Fruit fly (Drosophila melanogaster) whole organism, embryonic: ENCODE measurements around the gene CG13384.

ENCODE experiments used
- Bdp1 ChIP-seq: fragments of 200-800 bp; sonication (Bioruptor generic); optimal IDR thresholded peaks from 3 replicates; lab custom pipeline; 2016; ENCODE audit warnings: missing biosample characterization, missing genetic modification characterization
- Blimp-1 ChIP-seq: fragments of 200-800 bp; sonication (Bioruptor generic); optimal IDR thresholded peaks from 3 replicates; lab custom pipeline; 2018; ENCODE audit warnings: missing biosample characterization, missing genetic modification characterization, mild to moderate bottlenecking, moderate library complexity, missing genetic modification reagents
- CG10431 ChIP-seq: fragments of 200-800 bp; sonication (Bioruptor generic); optimal IDR thresholded peaks from 3 replicates; lab custom pipeline; 2018; ENCODE audit warnings: missing biosample characterization, mild to moderate bottlenecking, missing genetic modification characterization
- CG11456 ChIP-seq: fragments of 200-800 bp; sonication (Bioruptor generic); IDR thresholded peaks from 3 replicates; pipeline ENCODE4 v1.3.6; 2022; ENCODE audit warnings: missing biosample characterization, missing genetic modification characterization
- CG11695 ChIP-seq: fragments of 200-800 bp; sonication (Bioruptor generic); IDR thresholded peaks from 3 replicates; pipeline ENCODE4 v1.3.6; 2022; ENCODE audit warnings: missing biosample characterization, missing genetic modification characterization
- CG12744 ChIP-seq: fragments of 200-800 bp; sonication (Bioruptor generic); optimal IDR thresholded peaks from 2 replicates; lab custom pipeline; 2016; ENCODE audit warnings: missing biosample characterization, missing genetic modification characterization
- CG13894 ChIP-seq: fragments of 200-800 bp; sonication (Bioruptor generic); optimal IDR thresholded peaks from 3 replicates; lab custom pipeline; 2018; ENCODE audit warnings: missing biosample characterization, mild to moderate bottlenecking, missing genetic modification characterization, moderate library complexity
- CG15269 ChIP-seq: fragments of 200-800 bp; sonication (Bioruptor generic); optimal IDR thresholded peaks from 2 replicates; lab custom pipeline; 2018; ENCODE audit warnings: missing biosample characterization, mild to moderate bottlenecking, missing genetic modification characterization, moderate library complexity
- CG16815 ChIP-seq: fragments of 200-800 bp; sonication (Bioruptor generic); optimal IDR thresholded peaks from 3 replicates; lab custom pipeline; 2017; ENCODE audit warnings: missing biosample characterization, mild to moderate bottlenecking, missing genetic modification characterization
- CG17612 ChIP-seq: fragments of 200-800 bp; sonication (Bioruptor generic); IDR thresholded peaks from 2 replicates; pipeline ENCODE4 v1.3.6; 2022; ENCODE audit warnings: missing biosample characterization, missing genetic modification characterization
- CG2129 ChIP-seq: fragments of 200-800 bp; sonication (Bioruptor generic); IDR thresholded peaks from 2 replicates; pipeline ENCODE4 v1.3.6; 2022; ENCODE audit warnings: missing biosample characterization, missing genetic modification characterization; ENCODE audit not compliant: partially characterized antibody
- CG31388 ChIP-seq: fragments of 200-800 bp; sonication (Bioruptor generic); optimal IDR thresholded peaks from 2 replicates; lab custom pipeline; 2016; ENCODE audit warnings: missing biosample characterization, missing genetic modification characterization
- CG32532 ChIP-seq: fragments of 200-800 bp; sonication (Bioruptor generic); IDR thresholded peaks from 2 replicates; pipeline ENCODE4 v1.3.6; 2022; ENCODE audit warnings: missing biosample characterization, missing genetic modification characterization
- CG3407 ChIP-seq: fragments of 200-800 bp; sonication (Bioruptor generic); optimal IDR thresholded peaks from 2 replicates; lab custom pipeline; 2018; ENCODE audit warnings: missing biosample characterization, mild to moderate bottlenecking, missing genetic modification characterization
- CG34422 ChIP-seq: fragments of 200-800 bp; sonication (Bioruptor generic); IDR thresholded peaks from 3 replicates; pipeline ENCODE4 v1.3.6; 2022; ENCODE audit warnings: missing biosample characterization, missing genetic modification characterization
- CG4328 ChIP-seq: fragments of 200-800 bp; sonication (Bioruptor generic); optimal IDR thresholded peaks from 3 replicates; lab custom pipeline; 2017; ENCODE audit warnings: missing biosample characterization, missing genetic modification reagents, missing genetic modification characterization
- CG4617 ChIP-seq: fragments of 200-800 bp; sonication (Bioruptor generic); optimal IDR thresholded peaks from 3 replicates; lab custom pipeline; 2016; ENCODE audit warnings: missing biosample characterization, missing genetic modification characterization, borderline replicate concordance
- CG6175 ChIP-seq: fragments of 200-800 bp; sonication (Bioruptor generic); IDR thresholded peaks from 3 replicates; pipeline ENCODE4 v1.3.6; 2022; ENCODE audit warnings: missing biosample characterization, missing genetic modification characterization
- CG6272 ChIP-seq: fragments of 200-800 bp; sonication (Bioruptor generic); IDR thresholded peaks from 2 replicates; pipeline ENCODE4 v1.3.6; 2022; ENCODE audit warnings: missing biosample characterization, missing genetic modification characterization
- CG8478 ChIP-seq: fragments of >200 bp; optimal IDR thresholded peaks from 2 replicates; lab custom pipeline; 2018
- CG8944 ChIP-seq: fragments of 200-800 bp; sonication (Bioruptor generic); optimal IDR thresholded peaks from 3 replicates; lab custom pipeline; 2016; ENCODE audit warnings: missing biosample characterization, missing genetic modification characterization
- CG9215 ChIP-seq: fragments of 200-800 bp; sonication (Bioruptor generic); IDR thresholded peaks from 2 replicates; pipeline ENCODE4 v1.3.6; 2022; ENCODE audit warnings: missing biosample characterization, missing genetic modification characterization
- CG9609 ChIP-seq: fragments of 200-800 bp; sonication (Bioruptor generic); optimal IDR thresholded peaks from 3 replicates; lab custom pipeline; 2016; ENCODE audit warnings: missing biosample characterization, missing genetic modification characterization
- Camta ChIP-seq: fragments of 200-800 bp; sonication (Bioruptor generic); optimal IDR thresholded peaks from 2 replicates; lab custom pipeline; 2016; ENCODE audit warnings: missing biosample characterization, missing genetic modification characterization
- HHEX ChIP-seq: fragments of 200-800 bp; sonication (Bioruptor generic); optimal IDR thresholded peaks from 3 replicates; lab custom pipeline; 2017; ENCODE audit warnings: missing biosample characterization, mild to moderate bottlenecking, missing genetic modification characterization, missing genetic modification reagents
- Hr78 ChIP-seq, 2 experiments: fragments of 200-800 bp in 1 of 2; fragments of >200 bp in 1 of 2; sonication (Bioruptor generic) in 1 of 2; optimal IDR thresholded peaks; 2 replicates each; lab custom pipeline; 2017 to 2019; ENCODE audit warnings: missing biosample characterization in 2 of 2, missing genetic modification characterization in 2 of 2, mild to moderate bottlenecking in 1 of 2, moderate library complexity in 1 of 2
- Lhr ChIP-seq: fragments of 200-800 bp; sonication (Bioruptor generic); optimal IDR thresholded peaks from 3 replicates; lab custom pipeline; 2017; ENCODE audit warnings: mild to moderate bottlenecking, missing biosample characterization, missing genetic modification reagents, missing genetic modification characterization
- Lpt ChIP-seq: fragments of >200 bp; optimal IDR thresholded peaks from 2 replicates; lab custom pipeline; 2018; ENCODE audit warnings: missing biosample characterization, missing genetic modification characterization
- Oaz ChIP-seq: fragments of 200-800 bp; sonication (Bioruptor generic); IDR thresholded peaks from 2 replicates; pipeline ENCODE4 v1.3.6; 2022; ENCODE audit warnings: missing biosample characterization, missing genetic modification characterization
- PHDP ChIP-seq: fragments of 200-800 bp; sonication (Bioruptor generic); optimal IDR thresholded peaks from 3 replicates; lab custom pipeline; 2018; ENCODE audit warnings: missing biosample characterization, mild to moderate bottlenecking, missing genetic modification characterization, moderate library complexity
- Scr ChIP-seq: fragments of 200-800 bp; sonication (Bioruptor generic); IDR thresholded peaks from 2 replicates; pipeline ENCODE4 v1.3.6; 2022; ENCODE audit warnings: missing biosample characterization, missing genetic modification characterization; ENCODE audit not compliant: partially characterized antibody
- Sin3A ChIP-seq: fragments of >200 bp; optimal IDR thresholded peaks from 2 replicates; lab custom pipeline; 2018
- Trl ChIP-seq, 3 experiments: fragments of >200 bp in 2 of 3; fragments of 200-800 bp in 1 of 3; sonication (Bioruptor generic) in 1 of 3; optimal IDR thresholded peaks; 2 replicates in 1 of 3; 3 replicates in 2 of 3; lab custom pipeline; 2016 to 2017; ENCODE audit warnings: missing biosample characterization in 1 of 3, missing genetic modification characterization in 1 of 3
- Xrp1 ChIP-seq: fragments of 200-800 bp; sonication (Bioruptor generic); IDR thresholded peaks from 2 replicates; pipeline ENCODE4 v1.3.6; 2022; ENCODE audit warnings: missing biosample characterization, missing genetic modification characterization
- bcd ChIP-seq: fragments of 200-800 bp; sonication (Bioruptor generic); optimal IDR thresholded peaks from 2 replicates; lab custom pipeline; 2017; ENCODE audit warnings: missing biosample characterization, mild to moderate bottlenecking, missing genetic modification characterization
- disco-r ChIP-seq: fragments of 200-800 bp; sonication (Bioruptor generic); optimal IDR thresholded peaks from 2 replicates; lab custom pipeline; 2016; ENCODE audit warnings: missing biosample characterization, missing genetic modification characterization
- dpn ChIP-seq, 2 experiments: fragments of 200-800 bp; sonication (Bioruptor generic); optimal IDR thresholded peaks; 3 replicates each; lab custom pipeline; 2016; ENCODE audit warnings: missing biosample characterization in 2 of 2, missing genetic modification characterization in 2 of 2
- gcm ChIP-seq: fragments of 200-800 bp; sonication (Bioruptor generic); optimal IDR thresholded peaks from 2 replicates; lab custom pipeline; 2019; ENCODE audit warnings: missing biosample characterization, mild to moderate bottlenecking, missing genetic modification characterization, moderate library complexity
- hkb ChIP-seq, 2 experiments: fragments of 200-800 bp in 1 of 2; fragments of >200 bp in 1 of 2; sonication (Bioruptor generic) in 1 of 2; IDR thresholded peaks in 1 of 2; optimal IDR thresholded peaks in 1 of 2; 2 replicates each; pipeline versions ENCODE4 v1.3.6 to Lab custom; 2017 to 2022; ENCODE audit warnings: missing biosample characterization in 1 of 2, missing genetic modification characterization in 1 of 2
- inv ChIP-seq: fragments of 200-800 bp; sonication (Bioruptor generic); IDR thresholded peaks from 2 replicates; pipeline ENCODE4 v1.3.6; 2022; ENCODE audit warnings: missing biosample characterization, missing genetic modification characterization; ENCODE audit not compliant: partially characterized antibody
- kay ChIP-seq: fragments of 200-800 bp; sonication (Bioruptor generic); optimal IDR thresholded peaks from 2 replicates; lab custom pipeline; 2016; ENCODE audit warnings: missing biosample characterization, missing genetic modification characterization
- pfk ChIP-seq: fragments of 200-800 bp; sonication (Bioruptor generic); optimal IDR thresholded peaks from 2 replicates; lab custom pipeline; 2018; ENCODE audit warnings: missing biosample characterization, mild to moderate bottlenecking, missing genetic modification characterization, moderate library complexity
- ro ChIP-seq: fragments of 200-800 bp; sonication (Bioruptor generic); IDR thresholded peaks from 2 replicates; pipeline ENCODE4 v1.3.6; 2022; ENCODE audit warnings: missing biosample characterization, missing genetic modification characterization
- salm ChIP-seq: fragments of 200-800 bp; sonication (Bioruptor generic); optimal IDR thresholded peaks from 2 replicates; lab custom pipeline; 2018; ENCODE audit warnings: missing biosample characterization, mild to moderate bottlenecking, missing genetic modification characterization
- sens ChIP-seq: fragments of 200-800 bp; sonication (Bioruptor generic); peaks from one replicate; lab custom pipeline; 2016; ENCODE audit warnings: missing biosample characterization, missing genetic modification characterization
- slp2 ChIP-seq: fragments of 200-800 bp; sonication (Bioruptor generic); optimal IDR thresholded peaks from 2 replicates; lab custom pipeline; 2016; ENCODE audit warnings: missing biosample characterization, missing genetic modification characterization
- tgo ChIP-seq: fragments of 200-800 bp; sonication (Bioruptor generic); IDR thresholded peaks from 3 replicates; pipeline ENCODE4 v1.3.6; 2022; ENCODE audit warnings: missing biosample characterization, missing genetic modification characterization
- tup ChIP-seq: fragments of 200-800 bp; sonication (Bioruptor generic); optimal IDR thresholded peaks from 2 replicates; lab custom pipeline; 2016; ENCODE audit warnings: missing biosample characterization, mild to moderate bottlenecking, missing genetic modification characterization, moderate library complexity
- twi ChIP-seq: fragments of 200-800 bp; optimal IDR thresholded peaks from 2 replicates; lab custom pipeline; 2019; ENCODE audit warnings: missing biosample characterization, mild to moderate bottlenecking, missing genetic modification characterization, moderate library complexity
- yki ChIP-seq: fragments of >200 bp; optimal IDR thresholded peaks from 3 replicates; lab custom pipeline; 2018
- zfh1 ChIP-seq: fragments of 200-800 bp; sonication (Bioruptor generic); IDR thresholded peaks from 3 replicates; pipeline ENCODE4 v1.3.6; 2022; ENCODE audit warnings: missing biosample characterization, missing genetic modification characterization

The CG13384 gene

dm6 chr2L:8376717-8377116, 7.5 kb upstream of the CG13384 start, which contains the start of the genes CG13390 and CG17294 (continued):
- peak; percentile 71; the same call in 1 of the 2 replicates for TF ChIP-seq inv (GFP tag; lab: Robert Waterston, UW)
- TF ChIP-seq yki (lab: Kevin White, UChicago), result no peak
- peak; percentile 99 for TF ChIP-seq CG4617 (GFP tag; lab: Kevin White, UChicago)
- no peak for TF ChIP-seq hkb (optimal IDR thresholded peaks at IDR 0.05; lab: Kevin White, UChicago)
- TF ChIP-seq hkb (GFP tag; IDR thresholded peaks at IDR 0.05; lab: Robert Waterston, UW), result peak; percentile 100
- peak; percentile 87 for TF ChIP-seq disco-r (GFP tag; lab: Kevin White, UChicago)
- TF ChIP-seq CG8944 (GFP tag; lab: Kevin White, UChicago), result peak; percentile 84
- TF ChIP-seq CG9215, result peak; percentile 99
- TF ChIP-seq CG4328 (GFP tag; lab: Kevin White, UChicago), result peak; percentile 99
- TF ChIP-seq PHDP, result peak; percentile 100
- TF ChIP-seq CG8478, result no peak
- TF ChIP-seq Trl (optimal IDR thresholded peaks at IDR 0.05; lab: Kevin White, UChicago), result no peak
- TF ChIP-seq Trl (GFP tag; optimal IDR thresholded peaks at IDR 0.05; lab: Kevin White, UChicago), result peak; percentile 92
- TF ChIP-seq Sin3A (lab: Kevin White, UChicago), result no peak
- TF ChIP-seq HHEX (GFP tag; lab: Kevin White, UChicago), result peak; percentile 100
- peak; percentile 79 for TF ChIP-seq pfk (GFP tag; lab: Kevin White, UChicago)
- peak; percentile 97 for TF ChIP-seq CG10431 (GFP tag; lab: Kevin White, UChicago)
- TF ChIP-seq CG17612 (GFP tag; lab: Robert Waterston, UW), result peak; percentile 99
- TF ChIP-seq CG34422, result peak; percentile 100
- peak; percentile 98 for TF ChIP-seq tup (GFP tag; lab: Kevin White, UChicago)
- peak; percentile 96 to 100 for TF ChIP-seq dpn (GFP tag; optimal IDR thresholded peaks at IDR 0.05; lab: Kevin White, UChicago)
- TF ChIP-seq CG12744 (GFP tag; lab: Kevin White, UChicago), result peak; percentile 96
- TF ChIP-seq gcm (GFP tag; lab: Kevin White, UChicago), result peak; percentile 99
- TF ChIP-seq Scr, result peak; percentile 79
- peak; percentile 99 for TF ChIP-seq CG6175 (GFP tag; lab: Robert Waterston, UW)
- peak; percentile 100 for TF ChIP-seq CG13894
- TF ChIP-seq CG6272 (GFP tag; lab: Robert Waterston, UW), result peak; percentile 99
- TF ChIP-seq Bdp1 (GFP tag; lab: Kevin White, UChicago), result peak; percentile 88
- peak; percentile 88 for TF ChIP-seq slp2 (GFP tag; lab: Kevin White, UChicago)
- TF ChIP-seq CG11695, result peak; percentile 100
- peak; percentile 100 for TF ChIP-seq CG32532 (GFP tag; lab: Robert Waterston, UW)
- TF ChIP-seq Xrp1 (GFP tag; lab: Robert Waterston, UW), result peak; percentile 100
- peak; percentile 99 for TF ChIP-seq bcd (GFP tag; lab: Kevin White, UChicago)
- TF ChIP-seq Hr78 (GFP tag; optimal IDR thresholded peaks at IDR 0.05; lab: Kevin White, UChicago), result peak in 1 of 2 experiments; percentile 97
- peak; percentile 100 for TF ChIP-seq CG15269 (tag; lab: Kevin White, UChicago)
- TF ChIP-seq CG2129 (GFP tag; lab: Robert Waterston, UW), result peak; percentile 51; the same call in 1 of the 2 replicates
- peak; percentile 99 for TF ChIP-seq Blimp-1 (GFP tag; lab: Kevin White, UChicago)
- peak; percentile 97 for TF ChIP-seq CG3407
- TF ChIP-seq tgo (GFP tag; lab: Robert Waterston, UW), result peak; percentile 100
- TF ChIP-seq twi (tag; lab: Kevin White, UChicago), result peak; percentile 99
- peak; percentile 96 for TF ChIP-seq Camta (GFP tag; lab: Kevin White, UChicago)
- peak; percentile 99 for TF ChIP-seq sens (GFP tag; lab: Kevin White, UChicago)
- TF ChIP-seq Lhr, result peak; percentile 97
- TF ChIP-seq Lpt (GFP tag; lab: Kevin White, UChicago), result no peak
- TF ChIP-seq salm (tag; lab: Kevin White, UChicago), result peak; percentile 99
- peak; percentile 99 for TF ChIP-seq CG16815 (GFP tag; lab: Kevin White, UChicago)
- TF ChIP-seq zfh1 (GFP tag; lab: Robert Waterston, UW), result peak; percentile 100
- TF ChIP-seq CG9609 (GFP tag; lab: Kevin White, UChicago), result peak; percentile 91
- TF ChIP-seq ro (GFP tag; lab: Robert Waterston, UW), result peak; percentile 99
- peak; percentile 99 for TF ChIP-seq CG11456 (GFP tag; lab: Robert Waterston, UW)
- peak; percentile 99 for TF ChIP-seq CG31388 (GFP tag; lab: Kevin White, UChicago)
- peak; percentile 99 for TF ChIP-seq Oaz (GFP tag; lab: Robert Waterston, UW)
- peak; percentile 99 for TF ChIP-seq kay (GFP tag; lab: Kevin White, UChicago)
